Fruit fly (Drosophila melanogaster) whole organism, embryonic: ENCODE measurements around the gene pug.

Experiments used
- Bdp1 ChIP-seq: fragments of 200-800 bp; sonication (Bioruptor generic); optimal IDR thresholded peaks from 3 replicates; lab custom pipeline; 2016; ENCODE audit warnings: missing biosample characterization, missing genetic modification characterization
- CG10209 ChIP-seq: fragments of 200-800 bp; sonication (Bioruptor generic); optimal IDR thresholded peaks from 3 replicates; lab custom pipeline; 2017; ENCODE audit warnings: missing biosample characterization, mild to moderate bottlenecking, missing genetic modification characterization, missing genetic modification reagents
- CG10274 ChIP-seq: fragments of 200-800 bp; sonication (Bioruptor generic); optimal IDR thresholded peaks from 3 replicates; lab custom pipeline; 2017; ENCODE audit warnings: missing biosample characterization, mild to moderate bottlenecking, missing genetic modification characterization
- CG10979 ChIP-seq: fragments of 200-800 bp; sonication (Bioruptor generic); optimal IDR thresholded peaks from 2 replicates; lab custom pipeline; 2018; ENCODE audit warnings: missing biosample characterization, mild to moderate bottlenecking, missing genetic modification characterization, moderate library complexity
- CG11456 ChIP-seq: fragments of 200-800 bp; sonication (Bioruptor generic); IDR thresholded peaks from 3 replicates; pipeline ENCODE4 v1.3.6; 2022; ENCODE audit warnings: missing biosample characterization, missing genetic modification characterization
- CG12942 ChIP-seq: fragments of 200-800 bp; sonication (Bioruptor generic); optimal IDR thresholded peaks from 3 replicates; lab custom pipeline; 2016; ENCODE audit warnings: missing biosample characterization, missing genetic modification characterization
- CG1602 ChIP-seq: fragments of 200-800 bp; sonication (Bioruptor generic); optimal IDR thresholded peaks from 3 replicates; lab custom pipeline; 2016; ENCODE audit warnings: missing biosample characterization, missing genetic modification characterization
- CG1647 ChIP-seq: fragments of 200-800 bp; sonication (Bioruptor generic); optimal IDR thresholded peaks from 3 replicates; lab custom pipeline; 2016; ENCODE audit warnings: missing biosample characterization, missing genetic modification characterization
- CG18011 ChIP-seq: fragments of 200-800 bp; sonication (Bioruptor generic); optimal IDR thresholded peaks from 2 replicates; lab custom pipeline; 2017; ENCODE audit warnings: missing biosample characterization, missing genetic modification characterization, mild to moderate bottlenecking, moderate library complexity, missing genotype
- CG18619 ChIP-seq: fragments of 200-800 bp; sonication (Bioruptor generic); optimal IDR thresholded peaks from 3 replicates; lab custom pipeline; 2017; ENCODE audit warnings: missing biosample characterization, mild to moderate bottlenecking, missing genetic modification characterization
- CG2678 ChIP-seq: fragments of 200-800 bp; sonication (Bioruptor generic); optimal IDR thresholded peaks from 3 replicates; lab custom pipeline; 2019; ENCODE audit warnings: missing biosample characterization, mild to moderate bottlenecking, missing genetic modification characterization, moderate library complexity
- CG2712 ChIP-seq: fragments of 200-800 bp; optimal IDR thresholded peaks from 3 replicates; lab custom pipeline; 2019; ENCODE audit warnings: missing biosample characterization, mild to moderate bottlenecking, missing genetic modification characterization, moderate library complexity
- CG2875 ChIP-seq: fragments of 200-800 bp; sonication (Bioruptor generic); optimal IDR thresholded peaks from 2 replicates; lab custom pipeline; 2017; ENCODE audit warnings: missing biosample characterization, mild to moderate bottlenecking, missing genetic modification characterization, missing genetic modification reagents
- CG31224 ChIP-seq: fragments of 200-800 bp; sonication (Bioruptor generic); IDR thresholded peaks from 2 replicates; pipeline ENCODE4 v1.3.6; 2022; ENCODE audit warnings: missing biosample characterization, missing genetic modification characterization
- CG33557 ChIP-seq: fragments of 200-800 bp; sonication (Bioruptor generic); optimal IDR thresholded peaks from 2 replicates; lab custom pipeline; 2019; ENCODE audit warnings: missing biosample characterization, mild to moderate bottlenecking, missing genetic modification characterization, moderate library complexity
- CG3838 ChIP-seq: fragments of 200-800 bp; sonication (Bioruptor generic); optimal IDR thresholded peaks from 3 replicates; lab custom pipeline; 2016; ENCODE audit warnings: missing biosample characterization, missing genetic modification characterization
- CG43689 ChIP-seq: fragments of 200-800 bp; sonication (Bioruptor generic); IDR thresholded peaks from 2 replicates; pipeline ENCODE4 v1.3.6; 2022; ENCODE audit warnings: missing biosample characterization, missing genetic modification characterization
- CG5180 ChIP-seq: fragments of 200-800 bp; sonication (Bioruptor generic); optimal IDR thresholded peaks from 3 replicates; lab custom pipeline; 2017; ENCODE audit warnings: missing biosample characterization, missing genetic modification characterization, mild to moderate bottlenecking, moderate library complexity, missing genetic modification reagents
- CG6654 ChIP-seq: fragments of 200-800 bp; sonication (Bioruptor generic); optimal IDR thresholded peaks from 2 replicates; lab custom pipeline; 2017; ENCODE audit warnings: missing biosample characterization, mild to moderate bottlenecking, missing genetic modification characterization
- CG9437 ChIP-seq: fragments of 200-800 bp; sonication (Bioruptor generic); optimal IDR thresholded peaks from 2 replicates; lab custom pipeline; 2018; ENCODE audit warnings: missing biosample characterization, mild to moderate bottlenecking, missing genetic modification characterization
- CTCF ChIP-seq: fragments of 200-800 bp; sonication (Bioruptor generic); optimal IDR thresholded peaks from 2 replicates; lab custom pipeline; 2017; ENCODE audit warnings: missing biosample characterization, mild to moderate bottlenecking, missing genetic modification characterization, moderate library complexity
- Camta ChIP-seq: fragments of 200-800 bp; sonication (Bioruptor generic); optimal IDR thresholded peaks from 2 replicates; lab custom pipeline; 2016; ENCODE audit warnings: missing biosample characterization, missing genetic modification characterization
- Ets65A ChIP-seq: fragments of 200-800 bp; sonication (Bioruptor generic); peaks from one replicate; lab custom pipeline; 2016; ENCODE audit warnings: missing biosample characterization, missing genetic modification characterization
- Fer3 ChIP-seq: fragments of 200-800 bp; sonication (Bioruptor generic); optimal IDR thresholded peaks from 2 replicates; lab custom pipeline; 2018; ENCODE audit warnings: missing biosample characterization, mild to moderate bottlenecking, missing genetic modification characterization, moderate library complexity
- Gsc ChIP-seq: fragments of 200-800 bp; sonication (Bioruptor generic); IDR thresholded peaks from 2 replicates; pipeline ENCODE4 v1.3.6; 2022; ENCODE audit warnings: missing biosample characterization, missing genetic modification characterization
- H15 ChIP-seq: fragments of 200-800 bp; sonication (Bioruptor generic); IDR thresholded peaks from 3 replicates; pipeline ENCODE4 v1.3.6; 2022; ENCODE audit warnings: missing biosample characterization, missing genetic modification characterization
- H2.0 ChIP-seq: fragments of 200-800 bp; sonication (Bioruptor generic); IDR thresholded peaks from 2 replicates; pipeline ENCODE4 v1.3.6; 2022; ENCODE audit warnings: missing biosample characterization, missing genetic modification characterization
- HLH54F ChIP-seq: fragments of 200-800 bp; sonication (Bioruptor generic); optimal IDR thresholded peaks from 3 replicates; lab custom pipeline; 2016; ENCODE audit warnings: missing biosample characterization, missing genetic modification characterization
- Kr ChIP-seq: fragments of 200-800 bp; sonication (Bioruptor generic); optimal IDR thresholded peaks from 2 replicates; lab custom pipeline; 2017; ENCODE audit warnings: missing biosample characterization, mild to moderate bottlenecking, missing genetic modification characterization
- Tbp ChIP-seq: fragments of >200 bp; optimal IDR thresholded peaks from 2 replicates; lab custom pipeline; 2018; ENCODE audit warnings: missing biosample characterization, missing genetic modification characterization
- Trl ChIP-seq, 3 experiments: fragments of >200 bp in 2 of 3; fragments of 200-800 bp in 1 of 3; sonication (Bioruptor generic) in 1 of 3; optimal IDR thresholded peaks; 2 replicates in 1 of 3; 3 replicates in 2 of 3; lab custom pipeline; 2016 to 2017; ENCODE audit warnings: missing biosample characterization in 1 of 3, missing genetic modification characterization in 1 of 3
- abd-A ChIP-seq: fragments of 200-800 bp; sonication (Bioruptor generic); optimal IDR thresholded peaks from 3 replicates; lab custom pipeline; 2019; ENCODE audit warnings: missing biosample characterization, mild to moderate bottlenecking, missing genetic modification characterization, moderate library complexity
- bab2 ChIP-seq: fragments of 200-800 bp; sonication (Bioruptor generic); optimal IDR thresholded peaks from 2 replicates; lab custom pipeline; 2016; ENCODE audit warnings: missing biosample characterization, missing genetic modification characterization
- br ChIP-seq: fragments of >200 bp; optimal IDR thresholded peaks from 2 replicates; lab custom pipeline; 2017
- cad ChIP-seq: fragments of >200 bp; optimal IDR thresholded peaks from 2 replicates; lab custom pipeline; 2017; ENCODE audit warnings: missing biosample characterization, missing genetic modification characterization
- chm ChIP-seq: fragments of 200-800 bp; sonication (Bioruptor generic); IDR thresholded peaks from 2 replicates; pipeline ENCODE4 v1.3.6; 2022; ENCODE audit warnings: missing biosample characterization, missing genetic modification characterization
- dan ChIP-seq: fragments of 200-800 bp; sonication (Bioruptor generic); IDR thresholded peaks from 2 replicates; pipeline ENCODE4 v1.3.6; 2022; ENCODE audit warnings: missing biosample characterization, missing genetic modification characterization
- disco-r ChIP-seq: fragments of 200-800 bp; sonication (Bioruptor generic); optimal IDR thresholded peaks from 2 replicates; lab custom pipeline; 2016; ENCODE audit warnings: missing biosample characterization, missing genetic modification characterization
- exex ChIP-seq: fragments of 200-800 bp; sonication (Bioruptor generic); optimal IDR thresholded peaks from 4 replicates; lab custom pipeline; 2018; ENCODE audit warnings: missing biosample characterization, mild to moderate bottlenecking, missing genetic modification characterization, moderate library complexity
- fru ChIP-seq: fragments of >200 bp; optimal IDR thresholded peaks from 2 replicates; lab custom pipeline; 2017
- her ChIP-seq: fragments of 200-800 bp; sonication (Bioruptor generic); optimal IDR thresholded peaks from 2 replicates; lab custom pipeline; 2016; ENCODE audit warnings: missing biosample characterization, missing genetic modification characterization
- klu ChIP-seq: fragments of 200-800 bp; sonication (Bioruptor generic); IDR thresholded peaks from 2 replicates; pipeline ENCODE4 v1.3.6; 2022; ENCODE audit warnings: missing biosample characterization, missing genetic modification characterization
- lmd ChIP-seq: fragments of 200-800 bp; sonication (Bioruptor generic); IDR thresholded peaks from 2 replicates; pipeline ENCODE4 v1.3.6; 2022; ENCODE audit warnings: missing biosample characterization, missing genetic modification characterization
- peb ChIP-seq: fragments of 200-800 bp; sonication (Bioruptor generic); IDR thresholded peaks from 2 replicates; pipeline ENCODE4 v1.3.6; 2022; ENCODE audit warnings: missing biosample characterization, missing genetic modification characterization
- phol ChIP-seq: fragments of 200-800 bp; sonication (Bioruptor generic); optimal IDR thresholded peaks from 3 replicates; lab custom pipeline; 2018; ENCODE audit warnings: missing biosample characterization, mild to moderate bottlenecking, missing genetic modification characterization, moderate library complexity
- psq ChIP-seq: fragments of 200-800 bp; sonication (Bioruptor generic); optimal IDR thresholded peaks from 2 replicates; lab custom pipeline; 2017; ENCODE audit warnings: missing biosample characterization, missing genetic modification characterization
- sens-2 ChIP-seq: fragments of 200-800 bp; sonication (Bioruptor generic); IDR thresholded peaks from 2 replicates; pipeline ENCODE4 v1.3.6; 2022; ENCODE audit warnings: missing biosample characterization, missing genetic modification characterization
- seq ChIP-seq: fragments of 200-800 bp; sonication (Bioruptor generic); IDR thresholded peaks from 2 replicates; pipeline ENCODE4 v1.3.6; 2022; ENCODE audit warnings: missing biosample characterization, missing genetic modification characterization
- tin ChIP-seq: fragments of 200-800 bp; sonication (Bioruptor generic); optimal IDR thresholded peaks from 3 replicates; lab custom pipeline; 2016; ENCODE audit warnings: missing biosample characterization, missing genetic modification characterization
- trem ChIP-seq: fragments of 200-800 bp; optimal IDR thresholded peaks from 3 replicates; lab custom pipeline; 2019; ENCODE audit warnings: missing biosample characterization, mild to moderate bottlenecking, missing genetic modification characterization, moderate library complexity
- tup ChIP-seq: fragments of 200-800 bp; sonication (Bioruptor generic); optimal IDR thresholded peaks from 2 replicates; lab custom pipeline; 2016; ENCODE audit warnings: missing biosample characterization, mild to moderate bottlenecking, missing genetic modification characterization, moderate library complexity
- tx ChIP-seq: fragments of 200-800 bp; sonication (Bioruptor generic); optimal IDR thresholded peaks from 2 replicates; lab custom pipeline; 2016; ENCODE audit warnings: missing biosample characterization, missing genetic modification characterization
- usp ChIP-seq: fragments of >200 bp; optimal IDR thresholded peaks from 2 replicates; lab custom pipeline; 2017; ENCODE audit warnings: missing biosample characterization, missing genetic modification characterization

pug gene

DNA sequence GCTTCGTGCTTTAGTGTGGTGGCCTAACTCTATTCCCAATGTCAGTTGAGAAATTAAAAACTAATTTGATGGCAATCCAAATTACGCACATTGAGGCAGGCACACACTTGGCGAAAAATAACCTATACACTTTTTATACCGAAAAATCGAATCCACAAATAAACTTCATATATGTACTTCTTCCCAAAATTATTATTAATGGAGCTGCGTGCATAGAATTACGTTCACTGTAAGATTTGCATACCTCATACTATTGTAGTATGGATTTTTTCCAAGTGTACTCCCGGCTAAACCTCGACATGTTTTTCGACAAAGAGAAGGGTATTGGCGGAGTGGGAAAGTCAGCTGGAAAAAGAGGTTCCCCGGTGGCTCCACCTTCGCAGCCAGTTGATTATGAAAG, 12.1 kb upstream of the pug start (continued):
- TF ChIP-seq Fer3 (tag; lab: Kevin White, UChicago): peak; percentile 62
- TF ChIP-seq CG2875: peak; percentile 45
- TF ChIP-seq Kr (GFP tag; lab: Kevin White, UChicago): no peak
- no peak for TF ChIP-seq Trl (optimal IDR thresholded peaks at IDR 0.05; lab: Kevin White, UChicago)
- TF ChIP-seq Trl (GFP tag; optimal IDR thresholded peaks at IDR 0.05; lab: Kevin White, UChicago): peak; percentile 61
- TF ChIP-seq CG1647 (GFP tag; lab: Kevin White, UChicago): peak; percentile 71
- peak; percentile 56; the same call in 1 of the 2 replicates for TF ChIP-seq H2.0
- TF ChIP-seq fru (lab: Kevin White, UChicago): no peak
- peak; percentile 32 for TF ChIP-seq tx (GFP tag; lab: Kevin White, UChicago)
- peak; percentile 80 for TF ChIP-seq phol (tag; lab: Kevin White, UChicago)
- peak; percentile 79 for TF ChIP-seq CG2678 (tag; lab: Kevin White, UChicago)
- peak; percentile 46 for TF ChIP-seq CG10209 (GFP tag; lab: Kevin White, UChicago)
- no peak for TF ChIP-seq CG11456
- peak; percentile 36 for TF ChIP-seq CG12942 (GFP tag; lab: Kevin White, UChicago)
- peak; percentile 22 for TF ChIP-seq CG1602 (GFP tag; lab: Kevin White, UChicago)
- peak; percentile 71 for TF ChIP-seq sens-2 (GFP tag; lab: Robert Waterston, UW)
- TF ChIP-seq Gsc (GFP tag; lab: Robert Waterston, UW): 0 out of 2 replicates have a peak, but pooled peaks have one; percentile 37
- TF ChIP-seq CG33557: no peak
- TF ChIP-seq Ets65A (GFP tag; lab: Kevin White, UChicago): peak; percentile 96
- TF ChIP-seq HLH54F (GFP tag; lab: Kevin White, UChicago): peak; percentile 32
- peak; percentile 75 for TF ChIP-seq lmd (GFP tag; lab: Robert Waterston, UW)
- peak; percentile 50 for TF ChIP-seq bab2
- TF ChIP-seq CTCF (GFP tag; lab: Kevin White, UChicago): peak; percentile 19
- no peak for TF ChIP-seq dan (GFP tag; lab: Robert Waterston, UW)
- TF ChIP-seq cad (GFP tag; lab: Kevin White, UChicago): no peak
- peak; percentile 56 for TF ChIP-seq Camta (GFP tag; lab: Kevin White, UChicago)
- TF ChIP-seq CG5180 (GFP tag; lab: Kevin White, UChicago): peak; percentile 66
- TF ChIP-seq Tbp (GFP tag; lab: Kevin White, UChicago): no peak
- TF ChIP-seq psq (GFP tag; lab: Kevin White, UChicago): peak; percentile 10
- no peak for TF ChIP-seq abd-A (tag; lab: Kevin White, UChicago)
- TF ChIP-seq CG18619 (GFP tag; lab: Kevin White, UChicago): peak; percentile 32
- peak; percentile 30 for TF ChIP-seq CG9437 (GFP tag; lab: Kevin White, UChicago)
- TF ChIP-seq CG43689 (GFP tag; lab: Robert Waterston, UW): no peak
- TF ChIP-seq CG2712 (tag; lab: Kevin White, UChicago): peak; percentile 68
- peak; percentile 45; the same call in 1 of the 2 replicates for TF ChIP-seq seq
- TF ChIP-seq peb: peak; percentile 46; the same call in 1 of the 2 replicates
- no peak for TF ChIP-seq klu (GFP tag; lab: Robert Waterston, UW)
- no peak for TF ChIP-seq tup
- TF ChIP-seq CG3838 (GFP tag; lab: Kevin White, UChicago): no peak
- TF ChIP-seq trem (tag; lab: Kevin White, UChicago): peak; percentile 7
- no peak for TF ChIP-seq disco-r (GFP tag; lab: Kevin White, UChicago)
- TF ChIP-seq tin (GFP tag; lab: Kevin White, UChicago): peak; percentile 60
- TF ChIP-seq chm (GFP tag; lab: Robert Waterston, UW): no peak
- TF ChIP-seq br (lab: Kevin White, UChicago): no peak
- TF ChIP-seq Bdp1 (GFP tag; lab: Kevin White, UChicago): no peak
- peak; percentile 56 for TF ChIP-seq CG10274 (GFP tag; lab: Kevin White, UChicago)
- TF ChIP-seq CG18011 (GFP tag; lab: Kevin White, UChicago): no peak
- no peak for TF ChIP-seq her (GFP tag; lab: Kevin White, UChicago)
- peak; percentile 34 for TF ChIP-seq CG6654 (GFP tag; lab: Kevin White, UChicago)
- TF ChIP-seq exex (tag; lab: Kevin White, UChicago): no peak
- TF ChIP-seq usp (GFP tag; lab: Kevin White, UChicago): no peak
- no peak; the same call in 1 of the 2 replicates for TF ChIP-seq CG31224
- TF ChIP-seq CG10979: peak; percentile 56
- TF ChIP-seq H15 (GFP tag; lab: Robert Waterston, UW): no peak
